Worm (Caenorhabditis elegans) whole organism, L1 larva: Measurements from ENCODE around the gene srr-2.

ENCODE experiments used
- C04F5.9 ChIP-seq: sonication (generic microtip); optimal IDR thresholded peaks from 2 replicates; lab custom pipeline; 2016; ENCODE audit warnings: missing genetic modification characterization, missing compliant biosample characterization
- C16A3.4 ChIP-seq: fragments of 150-350 bp; optimal IDR thresholded peaks from 2 replicates; lab custom pipeline; 2014; ENCODE audit warnings: missing biosample characterization, missing genetic modification characterization
- F16B12.6 ChIP-seq: fragments of 150-350 bp; optimal IDR thresholded peaks from 2 replicates; lab custom pipeline; 2014; ENCODE audit warnings: missing biosample characterization, missing genetic modification characterization
- aha-1 ChIP-seq: fragments of 150-350 bp; optimal IDR thresholded peaks from 2 replicates; lab custom pipeline; 2014; ENCODE audit warnings: missing biosample characterization, missing genetic modification characterization
- aly-2 ChIP-seq: fragments of 150-350 bp; optimal IDR thresholded peaks from 2 replicates; lab custom pipeline; 2014; ENCODE audit warnings: missing biosample characterization, missing genetic modification characterization
- ceh-82 ChIP-seq, 3 experiments: fragments of 150-350 bp in 1 of 3; sonication (generic microtip) in 2 of 3; optimal IDR thresholded peaks; 2 replicates each; lab custom pipeline; 2014 to 2017; ENCODE audit warnings: missing biosample characterization in 3 of 3, missing genetic modification characterization in 3 of 3
- dpl-1 ChIP-seq, 3 experiments: fragments of 150-350 bp in 2 of 3; sonication (generic microtip) in 1 of 3; optimal IDR thresholded peaks; 2 replicates each; lab custom pipeline; 2014 to 2017; ENCODE audit warnings: missing biosample characterization in 3 of 3, missing genetic modification characterization in 3 of 3, missing genetic modification reagents in 3 of 3
- efl-1 ChIP-seq, 4 experiments: fragments of 150-350 bp; optimal IDR thresholded peaks in 3 of 4; peaks in 1 of 4; 1 replicate in 1 of 4; 2 replicates in 3 of 4; lab custom pipeline; 2014; ENCODE audit warnings: missing biosample characterization in 2 of 4, missing genetic modification characterization in 2 of 4, missing genetic modification reagents in 2 of 4
- egl-13 ChIP-seq: sonication (generic microtip); optimal IDR thresholded peaks from 2 replicates; lab custom pipeline; 2016; ENCODE audit warnings: missing genotype, missing genetic modification reagents, missing genetic modification characterization, missing compliant biosample characterization
- elt-2 ChIP-seq: sonication (generic microtip); optimal IDR thresholded peaks from 2 replicates; lab custom pipeline; 2016; ENCODE audit warnings: missing genetic modification characterization, mild to moderate bottlenecking, inconsistent platforms, missing compliant biosample characterization, missing genetic modification reagents
- fkh-8 ChIP-seq: sonication (generic microtip); optimal IDR thresholded peaks from 2 replicates; lab custom pipeline; 2016; ENCODE audit warnings: mild to moderate bottlenecking, missing genetic modification characterization, missing compliant biosample characterization
- fos-1 ChIP-seq: fragments of 150-350 bp; optimal IDR thresholded peaks from 2 replicates; lab custom pipeline; 2014; ENCODE audit warnings: missing biosample characterization, missing genetic modification characterization
- hlh-17 ChIP-seq: fragments of 200-800 bp; sonication (Bioruptor generic); optimal IDR thresholded peaks from 2 replicates; lab custom pipeline; 2018; ENCODE audit warnings: missing genetic modification characterization, mild to moderate bottlenecking, missing compliant biosample characterization, moderate library complexity, borderline replicate concordance
- hlh-4 ChIP-seq: sonication (generic microtip); optimal IDR thresholded peaks from 2 replicates; lab custom pipeline; 2016; ENCODE audit warnings: mild to moderate bottlenecking, missing genetic modification characterization, missing compliant biosample characterization
- lin-14 ChIP-seq: fragments of 200-800 bp; sonication (Bioruptor generic); optimal IDR thresholded peaks from 2 replicates; lab custom pipeline; 2018; ENCODE audit warnings: mild to moderate bottlenecking, missing genetic modification characterization, moderate library complexity, missing compliant biosample characterization
- lin-15B ChIP-seq: fragments of 150-350 bp; sonication (generic microtip); optimal IDR thresholded peaks from 3 replicates; lab custom pipeline; 2014; ENCODE audit warnings: missing biosample characterization, missing genetic modification characterization
- lir-3 ChIP-seq: sonication (generic microtip); optimal IDR thresholded peaks from 2 replicates; lab custom pipeline; 2016; ENCODE audit warnings: mild to moderate bottlenecking, missing genetic modification characterization, moderate library complexity, missing compliant biosample characterization; ENCODE audit not compliant: poor library complexity
- mdl-1 ChIP-seq, 2 experiments: fragments of 150-350 bp; optimal IDR thresholded peaks; 2 replicates each; lab custom pipeline; 2014 to 2017; ENCODE audit warnings: missing biosample characterization in 2 of 2, missing genetic modification characterization in 2 of 2, inconsistent platforms in 1 of 2
- mef-2 ChIP-seq: fragments of 150-350 bp; optimal IDR thresholded peaks from 2 replicates; lab custom pipeline; 2014; ENCODE audit warnings: missing biosample characterization, missing genetic modification characterization
- mep-1 ChIP-seq: fragments of 150-350 bp; optimal IDR thresholded peaks from 2 replicates; lab custom pipeline; 2014; ENCODE audit warnings: missing biosample characterization, missing genetic modification characterization
- nhr-12 ChIP-seq: sonication (generic microtip); optimal IDR thresholded peaks from 2 replicates; lab custom pipeline; 2017; ENCODE audit warnings: missing biosample characterization, missing genetic modification characterization
- nhr-19 ChIP-seq: fragments of 200-800 bp; sonication (Bioruptor generic); conservative IDR thresholded peaks from 2 replicates; pipeline ENCODE4 v1.3.6; 2022; ENCODE audit warnings: missing genetic modification characterization, missing compliant biosample characterization
- nhr-237 ChIP-seq: fragments of 150-350 bp; optimal IDR thresholded peaks from 2 replicates; lab custom pipeline; 2014; ENCODE audit warnings: missing biosample characterization, missing genetic modification characterization
- nhr-71 ChIP-seq: sonication (generic microtip); optimal IDR thresholded peaks from 2 replicates; lab custom pipeline; 2016; ENCODE audit warnings: mild to moderate bottlenecking, missing genetic modification characterization, moderate library complexity, missing compliant biosample characterization
- nhr-76 ChIP-seq: sonication (generic microtip); optimal IDR thresholded peaks from 2 replicates; lab custom pipeline; 2017; ENCODE audit warnings: missing biosample characterization, missing genetic modification characterization
- nhr-85 ChIP-seq: sonication (generic microtip); peaks from one replicate; lab custom pipeline; 2016; ENCODE audit warnings: missing genetic modification characterization, inconsistent platforms, missing compliant biosample characterization
- pag-3 ChIP-seq: sonication (generic microtip); optimal IDR thresholded peaks from 2 replicates; lab custom pipeline; 2017; ENCODE audit warnings: missing genetic modification characterization, mild to moderate bottlenecking, missing compliant biosample characterization, antibody characterized with exemption, borderline replicate concordance; ENCODE audit not compliant: insufficient read depth
- pax-3 ChIP-seq: fragments of 200-800 bp; sonication (Bioruptor generic); optimal IDR thresholded peaks from 2 replicates; lab custom pipeline; 2018; ENCODE audit warnings: mild to moderate bottlenecking, missing genetic modification characterization, moderate library complexity, missing compliant biosample characterization
- skn-1 ChIP-seq: fragments of 150-350 bp; optimal IDR thresholded peaks from 2 replicates; lab custom pipeline; 2014; ENCODE audit warnings: missing biosample characterization, missing genetic modification characterization
- snu-23 ChIP-seq: sonication (generic microtip); optimal IDR thresholded peaks from 2 replicates; lab custom pipeline; 2016; ENCODE audit warnings: missing genetic modification characterization, missing compliant biosample characterization
- sup-37 ChIP-seq: fragments of 200-800 bp; sonication (Bioruptor generic); optimal IDR thresholded peaks from 2 replicates; lab custom pipeline; 2018; ENCODE audit warnings: mild to moderate bottlenecking, missing genetic modification characterization, missing compliant biosample characterization
- swsn-7 ChIP-seq: sonication (generic microtip); optimal IDR thresholded peaks from 2 replicates; lab custom pipeline; 2016; ENCODE audit warnings: missing genetic modification characterization, missing compliant biosample characterization
- unc-30 ChIP-seq: sonication (generic microtip); optimal IDR thresholded peaks from 2 replicates; lab custom pipeline; 2017; ENCODE audit warnings: missing biosample characterization, missing genetic modification characterization
- unc-98 ChIP-seq: fragments of 200-800 bp; sonication (Bioruptor generic); IDR thresholded peaks from 2 replicates; pipeline ENCODE4 v1.3.6; 2022; ENCODE audit warnings: missing genetic modification characterization, missing compliant biosample characterization

srr-2 gene

ce11 chrV:19189963-19190597 lies 26.9 kb downstream of the srr-2 start, which contains the start of the genes Y39B6A.3 and pph-5 (continued):
- no peak for TF ChIP-seq nhr-76
- peak; percentile 21 for TF ChIP-seq aly-2 (tag; lab: Kevin White, UChicago)
- TF ChIP-seq fkh-8 (tag; lab: Kevin White, UChicago), result peak; percentile 65
- no peak for TF ChIP-seq nhr-237 (tag; lab: Kevin White, UChicago)
- no peak for TF ChIP-seq sup-37 (GFP tag; lab: Kevin White, UChicago)
- no peak for TF ChIP-seq fos-1 (tag; lab: Kevin White, UChicago)
- no peak for TF ChIP-seq lir-3
- TF ChIP-seq F16B12.6, result peak; percentile 1
- no peak for TF ChIP-seq elt-2
- peak; percentile 44 for TF ChIP-seq mep-1 (tag; lab: Kevin White, UChicago)
- TF ChIP-seq swsn-7 (tag; lab: Kevin White, UChicago), result peak; percentile 56
- TF ChIP-seq lin-14 (GFP tag; lab: Kevin White, UChicago), result no peak
- TF ChIP-seq pax-3 (tag; lab: Kevin White, UChicago), result peak; percentile 38

- TF ChIP-seq efl-1 (optimal IDR thresholded peaks at IDR 0.05; lab: Kevin White, UChicago) (no peak), efl-1 (GFP tag; optimal IDR thresholded peaks at IDR 0.05 in 1 of 2; lab: Kevin White, UChicago) (no peak), pag-3 (tag; lab: Kevin White, UChicago) (no peak), egl-13 (no peak), lin-14 (GFP tag; lab: Kevin White, UChicago) (peak; percentile 23), C16A3.4 (no peak), C04F5.9 (no peak), nhr-85 (tag; lab: Kevin White, UChicago) (peak; percentile 64), unc-30 (tag; lab: Kevin White, UChicago) (no peak), dpl-1 (GFP tag; optimal IDR thresholded peaks at IDR 0.05; lab: Kevin White, UChicago) (no peak)
These were observed 35.3 kb downstream of the srr-2 start for ce11 chrV:19181684-19182083.

ce11 chrV:19178896-19179295 lies 38.1 kb downstream of the srr-2 start:
- TF ChIP-seq lin-14 (GFP tag; lab: Kevin White, UChicago) (peak; percentile 5), snu-23 (no peak), ceh-82 (tag; optimal IDR thresholded peaks at IDR 0.05; lab: Kevin White, UChicago) (no peak), unc-30 (tag; lab: Kevin White, UChicago) (no peak), lin-15B (no peak), hlh-17 (GFP tag; lab: Kevin White, UChicago) (no peak), skn-1 (no peak), mdl-1 (tag; optimal IDR thresholded peaks at IDR 0.05; lab: Kevin White, UChicago) (no peak), nhr-71 (tag; lab: Kevin White, UChicago) (no peak), unc-98 (no peak), efl-1 (optimal IDR thresholded peaks at IDR 0.05; lab: Kevin White, UChicago) (no peak), efl-1 (GFP tag; optimal IDR thresholded peaks at IDR 0.05 in 1 of 2; lab: Kevin White, UChicago) (peak in 1 of 2 experiments; percentile 49), aha-1 (tag; lab: Kevin White, UChicago) (no peak), nhr-12 (no peak), nhr-19 (GFP tag; lab: Robert Waterston, UW) (no peak), mef-2 (tag; lab: Kevin White, UChicago) (no peak), hlh-4 (tag; lab: Kevin White, UChicago) (no peak), dpl-1 (GFP tag; optimal IDR thresholded peaks at IDR 0.05; lab: Kevin White, UChicago) (no peak), nhr-85 (tag; lab: Kevin White, UChicago) (peak; percentile 17)

ce11 chrV:19177804-19178203 lies 39.2 kb downstream of the srr-2 start:
- TF ChIP-seq egl-13 (no peak), nhr-19 (GFP tag; lab: Robert Waterston, UW) (0 out of 2 replicates have a peak, but pooled peaks have one; percentile 2), nhr-237 (tag; lab: Kevin White, UChicago) (no peak), unc-30 (tag; lab: Kevin White, UChicago) (no peak)
